Worm (Caenorhabditis elegans): ENCODE measurements around the gene ceh-57.
A peak's percentile ranks its signal among the peaks of the same experiment; 100 is the strongest.

The ceh-57 gene

DNA sequence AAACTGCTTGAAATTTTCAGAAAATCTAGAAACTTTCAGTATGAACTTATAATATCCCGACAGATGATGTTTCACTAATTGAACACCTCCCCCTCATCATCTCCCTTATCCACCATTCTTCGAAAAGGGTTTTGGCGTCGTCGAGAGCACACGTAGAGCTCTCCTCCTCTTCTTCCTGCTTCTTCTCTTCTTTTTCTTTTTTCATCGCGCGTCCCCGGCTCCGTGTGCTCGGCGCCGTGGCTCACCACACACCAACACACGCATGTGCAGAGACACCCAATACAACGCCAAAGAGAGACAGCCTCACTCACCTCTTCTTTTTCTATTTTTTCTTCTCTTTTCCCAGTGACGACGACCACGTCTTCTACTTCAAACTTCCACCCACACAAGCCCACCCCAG lies 12.4 kb upstream of the ceh-57 start:
- TF ChIP-seq aly-1 (tag; optimal IDR thresholded peaks at IDR 0.05) (no peak), tbx-11 (GFP tag; IDR thresholded peaks at IDR 0.05) (no peak)

DNA sequence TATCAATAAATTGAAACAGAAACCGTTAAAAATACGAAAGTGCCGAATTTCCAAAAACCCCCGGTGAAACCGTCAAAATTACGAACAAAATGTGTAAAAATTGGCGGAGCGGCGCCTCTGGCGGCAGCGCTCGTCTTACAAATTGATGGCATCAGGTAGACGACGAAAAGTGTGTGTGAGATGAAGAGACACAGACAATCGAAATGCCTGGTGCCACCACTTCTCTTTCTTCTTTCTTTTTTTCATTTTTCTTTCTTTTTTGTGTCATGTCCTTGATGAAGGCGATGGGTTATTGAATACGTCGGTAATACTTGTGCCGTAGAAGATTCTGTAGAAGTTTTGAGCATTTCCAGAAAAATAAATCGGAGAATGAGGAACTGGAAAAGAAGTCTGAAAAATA lies 10.8 kb upstream of the ceh-57 start:
- no peak for TF ChIP-seq F13C5.2 (tag; optimal IDR thresholded peaks at IDR 0.05)
- no peak for TF ChIP-seq B0310.2 (tag; optimal IDR thresholded peaks at IDR 0.05)
- no peak for TF ChIP-seq hnd-1 (tag; optimal IDR thresholded peaks at IDR 0.05)
- no peak for TF ChIP-seq aly-1 (tag; optimal IDR thresholded peaks at IDR 0.05)
- no peak for TF ChIP-seq ets-7 (tag; optimal IDR thresholded peaks at IDR 0.05)
- TF ChIP-seq tra-4 (tag; optimal IDR thresholded peaks at IDR 0.05), result no peak

DNA sequence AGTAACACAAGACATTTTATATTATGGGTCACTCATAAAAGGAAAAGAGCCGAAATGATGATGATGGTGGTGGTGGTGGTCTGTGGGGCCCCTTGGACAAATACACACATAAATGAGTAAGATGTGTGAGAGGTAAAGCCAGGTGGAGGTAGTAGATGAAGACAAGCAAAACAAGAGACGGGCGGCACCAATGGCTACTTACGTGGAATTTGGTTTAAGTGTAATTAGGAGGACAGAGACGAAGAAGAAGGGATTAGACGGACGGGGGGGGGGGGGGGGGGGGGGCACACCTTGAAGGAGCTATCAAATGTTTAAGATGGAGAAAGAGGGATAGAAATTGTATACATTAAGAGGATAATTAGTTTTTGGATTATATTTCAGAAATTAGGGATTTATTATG lies 7.7 kb upstream of the ceh-57 start:
- TF ChIP-seq ama-1 (optimal IDR thresholded peaks at IDR 0.05) (no peak), ets-7 (tag; optimal IDR thresholded peaks at IDR 0.05) (no peak), tra-4 (tag; optimal IDR thresholded peaks at IDR 0.05) (no peak), tbx-37 (GFP tag; conservative IDR thresholded peaks at IDR 0.05) (no peak), ceh-36 (tag; optimal IDR thresholded peaks at IDR 0.05) (peak; percentile 50), hnd-1 (tag; optimal IDR thresholded peaks at IDR 0.05) (no peak), hmbx-1 (tag; optimal IDR thresholded peaks at IDR 0.05) (no peak), ceh-13 (GFP tag; optimal IDR thresholded peaks at IDR 0.05) (no peak), scrt-1 (GFP tag; IDR thresholded peaks at IDR 0.05) (no peak), sea-1 (GFP tag; conservative IDR thresholded peaks at IDR 0.05) (no peak), pes-1 (GFP tag; IDR thresholded peaks at IDR 0.05) (no peak), hmg-4 (GFP tag; optimal IDR thresholded peaks at IDR 0.05) (peak; percentile 7), tbx-11 (GFP tag; IDR thresholded peaks at IDR 0.05) (no peak), aly-1 (tag; optimal IDR thresholded peaks at IDR 0.05) (no peak), B0310.2 (tag; optimal IDR thresholded peaks at IDR 0.05) (no peak), flt-1 (GFP tag; IDR thresholded peaks at IDR 0.05) (no peak), F13C5.2 (tag; optimal IDR thresholded peaks at IDR 0.05) (no peak)

DNA sequence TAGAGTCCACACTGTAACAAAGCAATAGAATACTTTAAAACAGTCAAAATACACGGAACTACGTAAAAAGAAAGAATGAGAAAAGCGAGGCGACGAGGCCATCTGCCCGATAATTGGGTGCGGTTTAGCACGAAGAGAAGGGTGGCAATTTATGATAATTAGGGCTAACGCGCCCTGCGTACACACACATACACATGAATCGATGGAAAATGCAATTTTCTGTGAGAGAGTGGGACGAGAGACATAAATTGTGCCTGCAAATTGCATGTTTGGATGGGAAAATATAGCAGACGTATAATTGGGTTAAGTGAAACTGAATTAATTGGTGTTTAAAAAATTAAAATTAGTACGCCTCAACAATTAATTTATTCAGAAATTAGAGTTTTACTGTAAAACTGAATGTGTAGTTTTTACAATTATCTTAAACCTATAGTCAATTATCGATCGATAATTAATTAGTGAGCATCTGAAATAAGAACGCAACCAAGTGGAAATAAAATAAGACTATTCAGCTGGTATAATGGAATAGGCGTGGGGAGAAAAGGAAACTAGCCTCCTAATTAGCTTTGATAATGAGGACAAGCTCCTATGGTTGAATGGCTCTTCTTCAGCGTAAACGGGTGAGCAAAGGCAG lies 6.6 kb upstream of the ceh-57 start:
- TF ChIP-seq hnd-1 (tag; optimal IDR thresholded peaks at IDR 0.05), result no peak
- no peak for TF ChIP-seq tbx-11 (GFP tag; IDR thresholded peaks at IDR 0.05)
- TF ChIP-seq tbx-37 (GFP tag; conservative IDR thresholded peaks at IDR 0.05), result no peak
- no peak for TF ChIP-seq aly-1 (tag; optimal IDR thresholded peaks at IDR 0.05)
- TF ChIP-seq flt-1 (GFP tag; IDR thresholded peaks at IDR 0.05), result no peak
- TF ChIP-seq F13C5.2 (tag; optimal IDR thresholded peaks at IDR 0.05), result no peak
- TF ChIP-seq ama-1 (optimal IDR thresholded peaks at IDR 0.05), result no peak
- TF ChIP-seq ceh-13 (GFP tag; optimal IDR thresholded peaks at IDR 0.05), result no peak
- TF ChIP-seq hmg-4 (GFP tag; optimal IDR thresholded peaks at IDR 0.05), result no peak
- no peak for TF ChIP-seq hmbx-1 (tag; optimal IDR thresholded peaks at IDR 0.05)
- TF ChIP-seq ceh-36 (tag; optimal IDR thresholded peaks at IDR 0.05), result no peak
- no peak for TF ChIP-seq sea-1 (GFP tag; conservative IDR thresholded peaks at IDR 0.05)
- TF ChIP-seq scrt-1 (GFP tag; IDR thresholded peaks at IDR 0.05), result no peak

DNA sequence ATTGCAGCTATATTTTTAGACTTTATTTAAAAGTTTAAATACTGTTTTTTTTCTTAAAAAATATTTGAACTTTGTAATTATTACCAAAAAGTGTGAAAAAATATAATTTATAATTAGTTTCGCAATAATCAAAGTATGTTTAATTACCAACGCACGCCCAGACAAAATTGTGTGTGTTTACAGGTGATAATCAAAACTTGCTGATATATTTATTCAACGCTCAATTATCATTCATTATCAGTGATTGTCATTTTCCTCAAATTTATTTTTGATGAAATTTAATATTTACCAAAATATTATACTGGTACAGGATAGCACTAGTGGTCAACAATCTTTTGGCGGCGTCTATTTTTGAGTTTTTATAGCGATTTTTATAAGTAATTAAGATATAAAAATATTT lies 5.9 kb upstream of the ceh-57 start:
- TF ChIP-seq scrt-1 (GFP tag; IDR thresholded peaks at IDR 0.05) (no peak), pes-1 (GFP tag; IDR thresholded peaks at IDR 0.05) (no peak), ceh-36 (tag; optimal IDR thresholded peaks at IDR 0.05) (no peak), F13C5.2 (tag; optimal IDR thresholded peaks at IDR 0.05) (no peak), sea-1 (GFP tag; conservative IDR thresholded peaks at IDR 0.05) (no peak), ceh-13 (GFP tag; optimal IDR thresholded peaks at IDR 0.05) (no peak), hmbx-1 (tag; optimal IDR thresholded peaks at IDR 0.05) (no peak), ets-7 (tag; optimal IDR thresholded peaks at IDR 0.05) (no peak), tra-4 (tag; optimal IDR thresholded peaks at IDR 0.05) (no peak), tbx-37 (GFP tag; conservative IDR thresholded peaks at IDR 0.05) (no peak), hmg-4 (GFP tag; optimal IDR thresholded peaks at IDR 0.05) (no peak), ama-1 (optimal IDR thresholded peaks at IDR 0.05) (no peak), hnd-1 (tag; optimal IDR thresholded peaks at IDR 0.05) (no peak), flt-1 (GFP tag; IDR thresholded peaks at IDR 0.05) (no peak), B0310.2 (tag; optimal IDR thresholded peaks at IDR 0.05) (no peak), aly-1 (tag; optimal IDR thresholded peaks at IDR 0.05) (no peak), tbx-11 (GFP tag; IDR thresholded peaks at IDR 0.05) (no peak)

DNA sequence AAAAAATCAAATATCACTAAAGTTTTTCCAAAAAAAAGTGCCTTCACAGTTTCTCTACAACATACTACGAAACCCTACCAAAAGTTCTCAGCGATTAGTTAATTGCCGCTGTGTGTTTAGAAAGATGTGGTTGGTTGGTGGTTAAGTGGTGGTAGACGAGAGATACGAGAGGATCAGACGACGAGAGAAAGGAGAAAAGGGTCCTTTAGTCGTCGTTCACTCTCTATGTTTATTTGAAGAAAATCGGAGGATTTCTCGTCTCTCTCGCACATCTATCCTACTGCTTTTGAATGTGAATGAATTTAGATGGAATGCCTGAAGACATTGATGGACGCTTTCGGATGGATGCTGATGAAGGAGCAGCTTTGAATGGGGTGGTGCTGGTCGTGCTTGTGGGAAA lies 3.7 kb upstream of the ceh-57 start:
- TF ChIP-seq F13C5.2 (tag; optimal IDR thresholded peaks at IDR 0.05), result peak; percentile 33
- peak; percentile 72 for TF ChIP-seq hmg-4 (GFP tag; optimal IDR thresholded peaks at IDR 0.05)
- no peak for TF ChIP-seq tra-4 (tag; optimal IDR thresholded peaks at IDR 0.05)

DNA sequence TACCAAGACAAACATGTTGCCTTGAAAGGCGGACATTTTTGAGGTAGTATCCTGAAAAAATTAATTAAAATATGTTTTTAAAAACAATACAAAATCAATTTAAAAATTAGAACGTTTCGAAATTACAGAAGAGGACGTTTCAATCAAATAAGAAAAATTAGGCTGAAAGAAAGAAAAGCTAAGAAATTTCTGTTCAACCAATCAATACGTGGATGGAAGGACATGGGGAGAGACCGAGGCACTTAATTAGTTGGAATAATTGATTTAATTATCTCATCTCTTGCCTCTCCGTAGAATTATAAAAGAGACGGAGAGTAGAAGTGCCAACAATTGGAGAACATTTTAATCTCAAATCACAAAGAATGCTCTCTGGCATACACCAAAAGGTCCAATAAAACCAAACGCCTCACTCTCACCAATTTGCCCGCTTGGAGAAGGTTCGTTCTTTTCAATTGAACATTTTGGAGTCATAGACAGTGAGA lies 2.5 kb upstream of the ceh-57 start, which contains the start of gene ceh-58:
Gene ceh-58 (minus strand): TSS at position 51 of the 482 bp plus-strand sequence.
- no peak for TF ChIP-seq tra-4 (tag; optimal IDR thresholded peaks at IDR 0.05)
- TF ChIP-seq ceh-13 (GFP tag; optimal IDR thresholded peaks at IDR 0.05), result no peak

DNA sequence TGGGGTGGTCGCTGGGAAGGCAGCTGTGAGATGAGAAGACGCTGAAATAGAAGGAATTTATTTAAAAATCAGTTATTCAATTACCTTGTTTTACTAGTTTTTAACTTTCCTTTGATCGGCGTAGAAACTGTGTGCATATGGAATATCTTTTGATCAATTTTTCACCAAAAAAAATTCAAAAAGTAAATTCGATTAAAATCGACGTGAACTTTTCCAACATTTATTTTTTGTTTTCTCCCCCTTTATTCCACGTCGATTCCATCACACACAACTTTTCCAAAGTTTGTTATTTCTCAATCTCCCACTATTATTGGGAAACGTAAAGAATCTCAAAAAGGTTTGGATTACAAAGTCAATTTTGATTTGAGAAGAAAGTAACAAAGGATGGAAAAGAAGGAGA lies 6.6 kb downstream of the ceh-57 start, which contains the start of gene C07E3.4:
Gene C07E3.4 (plus strand): TSS at position 301 of the 400 bp plus-strand sequence.
- no peak for TF ChIP-seq hmbx-1 (tag; optimal IDR thresholded peaks at IDR 0.05)
- TF ChIP-seq F13C5.2 (tag; optimal IDR thresholded peaks at IDR 0.05), result no peak
- TF ChIP-seq tbx-11 (GFP tag; IDR thresholded peaks at IDR 0.05), result no peak
- no peak for TF ChIP-seq aly-1 (tag; optimal IDR thresholded peaks at IDR 0.05)

Measured in whole organism, early embryonic.